Fruit fly (Drosophila melanogaster) whole organism, wandering third instar larva: ENCODE results near the gene CLS.
A peak's percentile ranks its signal among the peaks of the same experiment; 100 is the strongest.

ENCODE experiments used
- Abd-B ChIP-seq: fragments of >200 bp; optimal IDR thresholded peaks from 2 replicates; lab custom pipeline; 2017; ENCODE audit warnings: missing biosample characterization, missing genetic modification characterization
- CrebA ChIP-seq: fragments of 200-800 bp; sonication (Bioruptor generic); optimal IDR thresholded peaks from 2 replicates; lab custom pipeline; 2016; ENCODE audit warnings: missing biosample characterization, mild to moderate bottlenecking, missing genetic modification characterization, borderline replicate concordance
- Dfd ChIP-seq: fragments of >200 bp; optimal IDR thresholded peaks from 2 replicates; lab custom pipeline; 2017; ENCODE audit warnings: missing biosample characterization, missing genetic modification characterization
- Dif ChIP-seq: fragments of 200-275, 200-300 bp; sonication (Bioruptor generic); optimal IDR thresholded peaks from 2 replicates; lab custom pipeline; 2018; ENCODE audit warnings: missing biosample characterization, missing genetic modification characterization; ENCODE audit not compliant: partially characterized antibody
- OdsH ChIP-seq: fragments of 200-800 bp; sonication (Bioruptor generic); optimal IDR thresholded peaks from 2 replicates; lab custom pipeline; 2016; ENCODE audit warnings: missing biosample characterization, mild to moderate bottlenecking, missing genetic modification characterization
- Rel ChIP-seq, 2 experiments: fragments of 200-800 bp; sonication (Bioruptor generic) in 1 of 2; optimal IDR thresholded peaks; 2 replicates in 1 of 2; 3 replicates in 1 of 2; lab custom pipeline; 2016 to 2019; ENCODE audit warnings: mild to moderate bottlenecking in 2 of 2, missing biosample characterization in 2 of 2, missing genetic modification characterization in 2 of 2, moderate library complexity in 1 of 2
- br ChIP-seq: fragments of 200-800 bp; sonication (Bioruptor generic); optimal IDR thresholded peaks from 2 replicates; lab custom pipeline; 2016; ENCODE audit warnings: missing biosample characterization, missing genetic modification characterization
- dl ChIP-seq, 2 experiments: fragments of 175-275, 200-275 bp in 1 of 2; fragments of 200-275 bp in 1 of 2; sonication (Bioruptor generic); optimal IDR thresholded peaks; lab custom pipeline; 2018; ENCODE audit warnings: mild to moderate bottlenecking in 2 of 2, missing biosample characterization in 2 of 2, missing genetic modification characterization in 2 of 2, moderate library complexity in 2 of 2; ENCODE audit not compliant: partially characterized antibody in 2 of 2, insufficient read depth in 1 of 2
- fru ChIP-seq: fragments of 200-800 bp; sonication (Bioruptor generic); optimal IDR thresholded peaks from 3 replicates; lab custom pipeline; 2016; ENCODE audit warnings: missing biosample characterization, mild to moderate bottlenecking, missing genetic modification characterization
- lola ChIP-seq: fragments of >200 bp; optimal IDR thresholded peaks from 2 replicates; lab custom pipeline; 2017; ENCODE audit warnings: missing biosample characterization, missing genetic modification characterization
- psq ChIP-seq: fragments of 200-800 bp; sonication (Bioruptor generic); optimal IDR thresholded peaks from 3 replicates; lab custom pipeline; 2017; ENCODE audit warnings: missing biosample characterization, mild to moderate bottlenecking, missing genetic modification characterization, moderate library complexity

- TF ChIP-seq fru (GFP tag; lab: Kevin White, UChicago), result peak; percentile 31
- TF ChIP-seq lola, result no peak
- no peak for TF ChIP-seq Dif (GFP tag; lab: Kevin White, UChicago)
- no peak for TF ChIP-seq Abd-B (GFP tag; lab: Kevin White, UChicago)
- no peak for TF ChIP-seq Rel (GFP tag; optimal IDR thresholded peaks at IDR 0.05; lab: Kevin White, UChicago)
- no peak for TF ChIP-seq Rel (tag; optimal IDR thresholded peaks at IDR 0.05; lab: Kevin White, UChicago)
- TF ChIP-seq dl (GFP tag; optimal IDR thresholded peaks at IDR 0.05; lab: Kevin White, UChicago; ENCODE audit: insufficient read depth in 1 of 2, partially characterized antibody in 2 of 2), result no peak
- no peak for TF ChIP-seq Dfd (GFP tag; lab: Kevin White, UChicago)
- TF ChIP-seq psq (GFP tag; lab: Kevin White, UChicago), result no peak
- TF ChIP-seq OdsH, result no peak
- TF ChIP-seq br (GFP tag; lab: Kevin White, UChicago), result no peak
- TF ChIP-seq CrebA (GFP tag; lab: Kevin White, UChicago), result no peak
Observed at dm6 chr3R:25661531-25662193, 25.5 kb downstream of the CLS start, which contains the start of gene RASSF8.
